Fruit fly (Drosophila melanogaster): ENCODE measurements around the gene CG4281.

Gene CG4281

dm6 chrX:2094072-2094761 is 29.3 kb upstream of the CG4281 start, which contains the start of gene csw (continued):
- TF ChIP-seq lov (optimal IDR thresholded peaks at IDR 0.05) (no peak), lov (GFP tag; IDR thresholded peaks at IDR 0.05) (no peak), Sox102F (GFP tag; optimal IDR thresholded peaks at IDR 0.05) (no peak), CG8765 (GFP tag; IDR thresholded peaks at IDR 0.05) (no peak), Aef1 (GFP tag; IDR thresholded peaks at IDR 0.05) (no peak), ato (GFP tag; IDR thresholded peaks at IDR 0.05; ENCODE audit: partially characterized antibody) (peak; percentile 54), CG17612 (GFP tag; IDR thresholded peaks at IDR 0.05) (no peak), sc (optimal IDR thresholded peaks at IDR 0.05) (no peak), sc (GFP tag; optimal IDR thresholded peaks at IDR 0.05) (no peak), CG30403 (GFP tag; optimal IDR thresholded peaks at IDR 0.05) (peak; percentile 31), ham (GFP tag; IDR thresholded peaks at IDR 0.05) (no peak), Dip3 (GFP tag; optimal IDR thresholded peaks at IDR 0.05) (peak; percentile 3), CG2202 (tag; optimal IDR thresholded peaks at IDR 0.05) (no peak), btn (GFP tag; optimal IDR thresholded peaks at IDR 0.05) (no peak), Sin3A (optimal IDR thresholded peaks at IDR 0.05) (peak; percentile 62), YL-1 (GFP tag; optimal IDR thresholded peaks at IDR 0.05) (peak; percentile 72), abd-A (tag; optimal IDR thresholded peaks at IDR 0.05) (peak; percentile 0), Nf-YB (GFP tag; optimal IDR thresholded peaks at IDR 0.05) (peak; percentile 23), CG16815 (GFP tag; optimal IDR thresholded peaks at IDR 0.05) (no peak), CG4404 (GFP tag; IDR thresholded peaks at IDR 0.05) (peak; percentile 32; the same call in 1 of the 2 replicates), pita (GFP tag; optimal IDR thresholded peaks at IDR 0.05) (peak; percentile 93), dm (GFP tag; optimal IDR thresholded peaks at IDR 0.05) (peak; percentile 65), pum (GFP tag; optimal IDR thresholded peaks at IDR 0.05) (peak; percentile 53), HLH54F (GFP tag; optimal IDR thresholded peaks at IDR 0.05) (peak; percentile 49), phol (tag; optimal IDR thresholded peaks at IDR 0.05) (peak; percentile 69), HmgZ (tag; optimal IDR thresholded peaks at IDR 0.05) (peak; percentile 80), Elba2 (GFP tag; optimal IDR thresholded peaks at IDR 0.05) (peak; percentile 92), Hmr (GFP tag; optimal IDR thresholded peaks at IDR 0.05) (peak; percentile 87), Abd-B (GFP tag; optimal IDR thresholded peaks at IDR 0.05) (peak; percentile 45), peb (GFP tag; IDR thresholded peaks at IDR 0.05) (no peak), tin (GFP tag; optimal IDR thresholded peaks at IDR 0.05) (peak; percentile 18), fd3F (GFP tag; optimal IDR thresholded peaks at IDR 0.05) (no peak), gsb-n (tag; optimal IDR thresholded peaks at IDR 0.05) (peak; percentile 16), tap (tag; optimal IDR thresholded peaks at IDR 0.05) (no peak), usp (GFP tag; optimal IDR thresholded peaks at IDR 0.05) (no peak), CG7839 (tag; optimal IDR thresholded peaks at IDR 0.05) (peak; percentile 17), aop (GFP tag; IDR thresholded peaks at IDR 0.05) (no peak), Oaz (GFP tag; IDR thresholded peaks at IDR 0.05) (no peak), CG15514 (GFP tag; optimal IDR thresholded peaks at IDR 0.05) (peak; percentile 90), CG10267 (tag; optimal IDR thresholded peaks at IDR 0.05) (peak; percentile 95), CG2712 (tag; optimal IDR thresholded peaks at IDR 0.05) (peak; percentile 30), CG10565 (GFP tag; optimal IDR thresholded peaks at IDR 0.05) (no peak), CG9797 (GFP tag; optimal IDR thresholded peaks at IDR 0.05) (peak; percentile 92), maf-S (GFP tag; optimal IDR thresholded peaks at IDR 0.05) (peak; percentile 38), ind (GFP tag; optimal IDR thresholded peaks at IDR 0.05) (peak; percentile 32), CrebB (tag; optimal IDR thresholded peaks at IDR 0.05) (no peak), Gug (GFP tag; IDR thresholded peaks at IDR 0.05) (no peak), Usf (GFP tag; optimal IDR thresholded peaks at IDR 0.05) (no peak), h (optimal IDR thresholded peaks at IDR 0.05) (no peak), CG17829 (tag; optimal IDR thresholded peaks at IDR 0.05) (no peak), p53 (GFP tag; optimal IDR thresholded peaks at IDR 0.05) (peak; percentile 42), vfl (GFP tag; optimal IDR thresholded peaks at IDR 0.05) (peak; percentile 32)
